Worm (Caenorhabditis elegans) whole organism, L4/young adult: ENCODE data around the gene lgc-58.

Experiments used
- W03F9.2 ChIP-seq: fragments of 150-350 bp; optimal IDR thresholded peaks from 2 replicates; lab custom pipeline; 2014; ENCODE audit warnings: missing biosample characterization, missing genetic modification characterization
- dao-5 ChIP-seq: sonication (generic microtip); optimal IDR thresholded peaks from 2 replicates; lab custom pipeline; 2016; ENCODE audit warnings: missing genotype, missing genetic modification characterization, moderate library complexity, missing compliant biosample characterization
- him-1 ChIP-seq: sonication (generic microtip); optimal IDR thresholded peaks from 2 replicates; lab custom pipeline; 2016; ENCODE audit warnings: missing genotype, missing genetic modification reagents, missing genetic modification characterization, missing compliant biosample characterization

DNA sequence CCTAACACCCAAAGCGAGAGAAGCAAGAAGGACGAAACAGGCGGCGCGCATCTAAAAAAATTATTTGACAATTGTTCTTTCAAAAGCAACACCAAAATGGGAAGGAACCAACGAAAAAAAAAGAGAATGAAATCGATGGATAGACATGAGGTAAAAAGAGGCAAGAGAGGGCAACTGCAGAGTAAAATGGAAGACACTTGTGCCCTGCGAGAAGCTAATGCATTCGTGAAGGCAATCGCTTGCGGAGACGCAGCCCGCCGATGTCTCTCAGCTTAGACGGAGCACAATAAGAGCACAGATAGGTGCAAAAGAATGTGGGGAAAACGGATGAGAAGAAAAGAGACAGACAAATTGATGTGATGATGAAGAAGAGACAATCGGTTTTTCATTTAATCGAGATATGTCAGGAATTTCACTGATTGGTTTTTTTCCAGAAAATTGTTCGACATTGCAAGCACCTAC, 52.9 kb downstream of the lgc-58 start, which contains the start of gene C15H9.9:
- TF ChIP-seq dao-5 (no peak), W03F9.2 (tag; lab: Kevin White, UChicago) (no peak), him-1 (tag; lab: Kevin White, UChicago) (peak; percentile 54)
